Worm (Caenorhabditis elegans) whole organism, L1 larva: ENCODE measurements around the gene srbc-29.

ENCODE experiments used
- C16A3.4 ChIP-seq: fragments of 150-350 bp; optimal IDR thresholded peaks from 2 replicates; lab custom pipeline; 2014; ENCODE audit warnings: missing biosample characterization, missing genetic modification characterization
- F16B12.6 ChIP-seq: fragments of 150-350 bp; optimal IDR thresholded peaks from 2 replicates; lab custom pipeline; 2014; ENCODE audit warnings: missing biosample characterization, missing genetic modification characterization
- aha-1 ChIP-seq: fragments of 150-350 bp; optimal IDR thresholded peaks from 2 replicates; lab custom pipeline; 2014; ENCODE audit warnings: missing biosample characterization, missing genetic modification characterization
- alr-1 ChIP-seq: fragments of 200-800 bp; sonication (Bioruptor generic); optimal IDR thresholded peaks from 2 replicates; lab custom pipeline; 2018; ENCODE audit warnings: borderline replicate concordance, mild to moderate bottlenecking, missing genetic modification characterization, missing compliant biosample characterization
- aly-2 ChIP-seq: fragments of 150-350 bp; optimal IDR thresholded peaks from 2 replicates; lab custom pipeline; 2014; ENCODE audit warnings: missing biosample characterization, missing genetic modification characterization
- ama-1 ChIP-seq: fragments of 150-350 bp; optimal IDR thresholded peaks from 2 replicates; lab custom pipeline; 2014
- ceh-63 ChIP-seq: fragments of 200-800 bp; sonication (Bioruptor generic); optimal IDR thresholded peaks from 2 replicates; lab custom pipeline; 2018; ENCODE audit warnings: mild to moderate bottlenecking, missing genetic modification characterization, missing compliant biosample characterization
- ces-1 ChIP-seq: fragments of 150-350 bp; optimal IDR thresholded peaks from 2 replicates; lab custom pipeline; 2014; ENCODE audit warnings: missing biosample characterization, missing genetic modification reagents, missing genetic modification characterization
- dpl-1 ChIP-seq, 3 experiments: fragments of 150-350 bp in 2 of 3; sonication (generic microtip) in 1 of 3; optimal IDR thresholded peaks; 2 replicates each; lab custom pipeline; 2014 to 2017; ENCODE audit warnings: missing biosample characterization in 3 of 3, missing genetic modification characterization in 3 of 3, missing genetic modification reagents in 3 of 3
- dsc-1 ChIP-seq: sonication (generic microtip); optimal IDR thresholded peaks from 2 replicates; lab custom pipeline; 2016; ENCODE audit warnings: mild to moderate bottlenecking, missing genetic modification characterization, missing compliant biosample characterization
- efl-1 ChIP-seq, 4 experiments: fragments of 150-350 bp; optimal IDR thresholded peaks in 3 of 4; peaks in 1 of 4; 1 replicate in 1 of 4; 2 replicates in 3 of 4; lab custom pipeline; 2014; ENCODE audit warnings: missing biosample characterization in 2 of 4, missing genetic modification characterization in 2 of 4, missing genetic modification reagents in 2 of 4
- efl-3 ChIP-seq: fragments of 200-800 bp; sonication (Bioruptor generic); optimal IDR thresholded peaks from 2 replicates; lab custom pipeline; 2018; ENCODE audit warnings: mild to moderate bottlenecking, missing genetic modification characterization, missing compliant biosample characterization
- fkh-10 ChIP-seq: sonication (generic microtip); optimal IDR thresholded peaks from 2 replicates; lab custom pipeline; 2017; ENCODE audit warnings: missing biosample characterization, missing genetic modification reagents, missing genetic modification characterization
- fos-1 ChIP-seq: fragments of 150-350 bp; optimal IDR thresholded peaks from 2 replicates; lab custom pipeline; 2014; ENCODE audit warnings: missing biosample characterization, missing genetic modification characterization
- hpl-2 ChIP-seq: fragments of 150-350 bp; optimal IDR thresholded peaks from 2 replicates; lab custom pipeline; 2014; ENCODE audit warnings: missing biosample characterization, missing genetic modification reagents, missing genetic modification characterization
- lin-35 ChIP-seq, 2 experiments: fragments of 150-350 bp; optimal IDR thresholded peaks; 2 replicates each; lab custom pipeline; 2014; ENCODE audit warnings: missing biosample characterization in 2 of 2, missing genetic modification characterization in 2 of 2, missing genetic modification reagents in 2 of 2
- lsy-2 ChIP-seq, 2 experiments: fragments of 150-350 bp; optimal IDR thresholded peaks; 2 replicates each; lab custom pipeline; 2014; ENCODE audit warnings: missing biosample characterization in 2 of 2, missing genetic modification characterization in 2 of 2
- mab-9 ChIP-seq: fragments of 200-800 bp; sonication (Bioruptor generic); IDR thresholded peaks from 2 replicates; pipeline ENCODE4 v1.3.6; 2022; ENCODE audit warnings: missing genetic modification reagents, missing genetic modification characterization, missing compliant biosample characterization
- mdl-1 ChIP-seq, 2 experiments: fragments of 150-350 bp; optimal IDR thresholded peaks; 2 replicates each; lab custom pipeline; 2014 to 2017; ENCODE audit warnings: missing biosample characterization in 2 of 2, missing genetic modification characterization in 2 of 2, inconsistent platforms in 1 of 2
- nhr-12 ChIP-seq: sonication (generic microtip); optimal IDR thresholded peaks from 2 replicates; lab custom pipeline; 2017; ENCODE audit warnings: missing biosample characterization, missing genetic modification characterization
- nhr-237 ChIP-seq: fragments of 150-350 bp; optimal IDR thresholded peaks from 2 replicates; lab custom pipeline; 2014; ENCODE audit warnings: missing biosample characterization, missing genetic modification characterization
- nhr-71 ChIP-seq: sonication (generic microtip); optimal IDR thresholded peaks from 2 replicates; lab custom pipeline; 2016; ENCODE audit warnings: mild to moderate bottlenecking, missing genetic modification characterization, moderate library complexity, missing compliant biosample characterization
- nhr-84 ChIP-seq: sonication (generic microtip); optimal IDR thresholded peaks from 2 replicates; lab custom pipeline; 2017; ENCODE audit warnings: missing biosample characterization, missing genetic modification characterization
- pag-3 ChIP-seq: sonication (generic microtip); optimal IDR thresholded peaks from 2 replicates; lab custom pipeline; 2017; ENCODE audit warnings: missing genetic modification characterization, mild to moderate bottlenecking, missing compliant biosample characterization, antibody characterized with exemption, borderline replicate concordance; ENCODE audit not compliant: insufficient read depth
- pqm-1 ChIP-seq: sonication (generic microtip); optimal IDR thresholded peaks from 3 replicates; lab custom pipeline; 2017; ENCODE audit warnings: missing biosample characterization, missing genetic modification characterization
- sptf-1 ChIP-seq: fragments of 150-350 bp; optimal IDR thresholded peaks from 2 replicates; lab custom pipeline; 2014; ENCODE audit warnings: missing biosample characterization, missing genetic modification characterization
- sup-37 ChIP-seq: fragments of 200-800 bp; sonication (Bioruptor generic); optimal IDR thresholded peaks from 2 replicates; lab custom pipeline; 2018; ENCODE audit warnings: mild to moderate bottlenecking, missing genetic modification characterization, missing compliant biosample characterization
- swsn-7 ChIP-seq: sonication (generic microtip); optimal IDR thresholded peaks from 2 replicates; lab custom pipeline; 2016; ENCODE audit warnings: missing genetic modification characterization, missing compliant biosample characterization
- unc-130 ChIP-seq: fragments of 150-350 bp; optimal IDR thresholded peaks from 2 replicates; lab custom pipeline; 2017; ENCODE audit warnings: missing biosample characterization, missing genetic modification characterization, inconsistent platforms
- unc-98 ChIP-seq: fragments of 200-800 bp; sonication (Bioruptor generic); IDR thresholded peaks from 2 replicates; pipeline ENCODE4 v1.3.6; 2022; ENCODE audit warnings: missing genetic modification characterization, missing compliant biosample characterization
- vab-15 ChIP-seq: sonication (generic microtip); optimal IDR thresholded peaks from 2 replicates; lab custom pipeline; 2017; ENCODE audit warnings: missing genotype, mild to moderate bottlenecking, missing genetic modification characterization, missing compliant biosample characterization
- xbp-1 ChIP-seq: sonication (generic microtip); optimal IDR thresholded peaks from 2 replicates; lab custom pipeline; 2016; ENCODE audit warnings: missing genetic modification characterization, missing compliant biosample characterization
- zip-4 ChIP-seq: fragments of 200-800 bp; sonication (Bioruptor generic); optimal IDR thresholded peaks from 2 replicates; lab custom pipeline; 2018; ENCODE audit warnings: mild to moderate bottlenecking, missing genetic modification characterization, moderate library complexity, missing compliant biosample characterization
- ztf-11 ChIP-seq, 2 experiments: sonication (generic microtip); optimal IDR thresholded peaks; 2 replicates each; lab custom pipeline; 2016 to 2017; ENCODE audit warnings: missing genetic modification characterization in 2 of 2, missing biosample characterization in 1 of 2, missing compliant biosample characterization in 1 of 2
- ztf-4 ChIP-seq: fragments of 150-350 bp; optimal IDR thresholded peaks from 2 replicates; lab custom pipeline; 2014; ENCODE audit warnings: missing biosample characterization, missing genetic modification characterization

The srbc-29 gene

ce11 chrV:3449810-3450209, 20.9 kb downstream of the srbc-29 start:
- TF ChIP-seq nhr-84 (tag; lab: Kevin White, UChicago) = no peak
- no peak for TF ChIP-seq aly-2
- no peak for TF ChIP-seq ces-1 (GFP tag; lab: Kevin White, UChicago)
- TF ChIP-seq ztf-11 (tag; optimal IDR thresholded peaks at IDR 0.05; lab: Kevin White, UChicago) = no peak
- TF ChIP-seq zip-4 (GFP tag; lab: Kevin White, UChicago) = no peak
- no peak for TF ChIP-seq unc-98 (GFP tag; lab: Robert Waterston, UW)
- no peak for TF ChIP-seq sup-37 (GFP tag; lab: Kevin White, UChicago)
- no peak for TF ChIP-seq dpl-1 (GFP tag; optimal IDR thresholded peaks at IDR 0.05; lab: Kevin White, UChicago)
- no peak for TF ChIP-seq lin-35 (GFP tag; optimal IDR thresholded peaks at IDR 0.05; lab: Kevin White, UChicago)
- TF ChIP-seq C16A3.4 (tag; lab: Kevin White, UChicago) = no peak
- no peak for TF ChIP-seq F16B12.6 (tag; lab: Kevin White, UChicago)
- no peak for TF ChIP-seq nhr-12 (tag; lab: Kevin White, UChicago)
- no peak for TF ChIP-seq aha-1 (tag; lab: Kevin White, UChicago)
- no peak for TF ChIP-seq fkh-10 (GFP tag; lab: Kevin White, UChicago)
- no peak for TF ChIP-seq swsn-7 (tag; lab: Kevin White, UChicago)
- no peak for TF ChIP-seq fos-1 (tag; lab: Kevin White, UChicago)
- no peak for TF ChIP-seq pag-3 (tag; lab: Kevin White, UChicago)
- no peak for TF ChIP-seq nhr-71 (tag; lab: Kevin White, UChicago)
- no peak for TF ChIP-seq pqm-1
- TF ChIP-seq alr-1 (tag; lab: Kevin White, UChicago) = no peak

ce11 chrV:3445090-3445832, 25.4 kb downstream of the srbc-29 start:
- no peak for TF ChIP-seq efl-1 (optimal IDR thresholded peaks at IDR 0.05; lab: Kevin White, UChicago)
- peak in 1 of 2 experiments; percentile 83 for TF ChIP-seq efl-1 (GFP tag; optimal IDR thresholded peaks at IDR 0.05 in 1 of 2; lab: Kevin White, UChicago)
- no peak for TF ChIP-seq xbp-1 (tag; lab: Kevin White, UChicago)
- TF ChIP-seq lsy-2 (tag; optimal IDR thresholded peaks at IDR 0.05; lab: Kevin White, UChicago) = no peak

ce11 chrV:3444777-3445089, 25.9 kb downstream of the srbc-29 start, which contains the start of gene cfz-2:
Gene cfz-2, minus strand, starts transcription at chrV:3444877.
- TF ChIP-seq F16B12.6 (tag; lab: Kevin White, UChicago) (no peak), hpl-2 (GFP tag; lab: Kevin White, UChicago) (no peak), efl-3 (GFP tag; lab: Kevin White, UChicago) (no peak), dsc-1 (tag; lab: Kevin White, UChicago) (no peak), unc-130 (tag; lab: Kevin White, UChicago) (no peak), swsn-7 (tag; lab: Kevin White, UChicago) (no peak), mdl-1 (tag; optimal IDR thresholded peaks at IDR 0.05; lab: Kevin White, UChicago) (no peak), nhr-71 (tag; lab: Kevin White, UChicago) (no peak), vab-15 (no peak), ceh-63 (GFP tag; lab: Kevin White, UChicago) (no peak), ztf-4 (tag; lab: Kevin White, UChicago) (no peak), ces-1 (GFP tag; lab: Kevin White, UChicago) (no peak), nhr-84 (tag; lab: Kevin White, UChicago) (no peak), ama-1 (lab: Kevin White, UChicago) (no peak), pag-3 (tag; lab: Kevin White, UChicago) (no peak), nhr-237 (tag; lab: Kevin White, UChicago) (no peak), sptf-1 (tag; lab: Kevin White, UChicago) (no peak), mab-9 (GFP tag; lab: Robert Waterston, UW) (no peak)
